Worm (Caenorhabditis elegans): Measurements from ENCODE around the gene Y76B12C.8.

Gene Y76B12C.8

DNA sequence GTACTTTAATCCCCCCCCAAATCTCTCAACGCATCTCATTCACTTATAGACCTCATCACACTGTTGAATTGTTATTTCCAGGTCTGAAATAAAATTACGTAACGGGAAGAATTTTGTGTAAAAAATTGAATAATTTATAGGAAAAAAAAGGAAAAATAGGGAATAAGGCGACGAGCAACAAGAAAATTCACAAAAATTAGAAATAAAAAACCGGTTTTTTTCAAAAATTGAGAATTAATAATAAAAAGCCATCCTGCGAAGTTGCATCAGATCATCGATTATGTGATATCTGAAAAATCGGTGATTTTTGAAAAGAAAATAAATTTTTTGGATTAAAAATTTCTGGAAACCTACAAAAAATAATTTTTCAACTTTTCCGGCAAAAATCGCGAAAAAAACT lies 29.1 kb downstream of the Y76B12C.8 start (continued):
- TF ChIP-seq hrde-1 (tag; optimal IDR thresholded peaks at IDR 0.05; ENCODE audit: borderline replicate concordance) (no peak), C06A6.2 (GFP tag; conservative IDR thresholded peaks at IDR 0.05) (no peak), akir-1 (GFP tag; optimal IDR thresholded peaks at IDR 0.05) (no peak), lsl-1 (GFP tag; optimal IDR thresholded peaks at IDR 0.05) (peak; percentile 15), ccch-3 (GFP tag; optimal IDR thresholded peaks at IDR 0.05) (no peak), lin-40 (tag; optimal IDR thresholded peaks at IDR 0.05) (no peak), F33H1.4 (GFP tag; IDR thresholded peaks at IDR 0.05) (peak; percentile 20; the same call in 1 of the 2 replicates), mes-4 (tag; optimal IDR thresholded peaks at IDR 0.05) (no peak), cebp-2 (GFP tag; IDR thresholded peaks at IDR 0.05) (no peak), nhr-27 (tag; optimal IDR thresholded peaks at IDR 0.05) (no peak), dpff-1 (tag; optimal IDR thresholded peaks at IDR 0.05) (no peak)

Measured in whole organism, young adult.